Fruit fly (Drosophila melanogaster) whole organism, adult: Measurements from ENCODE around the gene CG31538.

Source experiments
- CG12768 ChIP-seq: fragments of 200-800 bp; sonication (Bioruptor generic); optimal IDR thresholded peaks from 2 replicates; lab custom pipeline; 2017; ENCODE audit warnings: missing biosample characterization, missing genetic modification characterization, mild to moderate bottlenecking, moderate library complexity, missing genetic modification reagents
- CG7045 ChIP-seq: fragments of 200-800 bp; sonication (Bioruptor generic); optimal IDR thresholded peaks from 2 replicates; lab custom pipeline; 2017; ENCODE audit warnings: missing biosample characterization, mild to moderate bottlenecking, missing genetic modification characterization
- Clk ChIP-seq: fragments of 200-800 bp; sonication (Bioruptor generic); optimal IDR thresholded peaks from 2 replicates; lab custom pipeline; 2017; ENCODE audit warnings: missing biosample characterization, missing genetic modification characterization
- Crg-1 ChIP-seq: fragments of 200-800 bp; sonication (Bioruptor generic); optimal IDR thresholded peaks from 2 replicates; lab custom pipeline; 2016; ENCODE audit warnings: missing biosample characterization, missing genetic modification characterization
- bab1 ChIP-seq: fragments of 200-800 bp; sonication (Bioruptor generic); optimal IDR thresholded peaks from 3 replicates; lab custom pipeline; 2019; ENCODE audit warnings: missing biosample characterization, mild to moderate bottlenecking, missing genetic modification characterization, moderate library complexity
- cnc ChIP-seq, 2 experiments: fragments of >200 bp; optimal IDR thresholded peaks; 2 replicates each; lab custom pipeline; 2017
- ovo ChIP-seq: fragments of 200-800 bp; sonication (Bioruptor generic); optimal IDR thresholded peaks from 2 replicates; lab custom pipeline; 2016; ENCODE audit warnings: missing biosample characterization, missing genetic modification characterization
- pad ChIP-seq: fragments of 200-800 bp; sonication (Bioruptor generic); optimal IDR thresholded peaks from 3 replicates; lab custom pipeline; 2017; ENCODE audit warnings: missing biosample characterization, missing genetic modification characterization, mild to moderate bottlenecking, moderate library complexity, missing genetic modification reagents
- tj ChIP-seq: fragments of 200-800 bp; sonication (Bioruptor generic); optimal IDR thresholded peaks from 3 replicates; lab custom pipeline; 2017; ENCODE audit warnings: missing biosample characterization, mild to moderate bottlenecking, missing genetic modification characterization, moderate library complexity
- toe ChIP-seq: fragments of 200-800 bp; sonication (Bioruptor generic); optimal IDR thresholded peaks from 2 replicates; lab custom pipeline; 2016; ENCODE audit warnings: missing biosample characterization, missing genetic modification characterization

DNA sequence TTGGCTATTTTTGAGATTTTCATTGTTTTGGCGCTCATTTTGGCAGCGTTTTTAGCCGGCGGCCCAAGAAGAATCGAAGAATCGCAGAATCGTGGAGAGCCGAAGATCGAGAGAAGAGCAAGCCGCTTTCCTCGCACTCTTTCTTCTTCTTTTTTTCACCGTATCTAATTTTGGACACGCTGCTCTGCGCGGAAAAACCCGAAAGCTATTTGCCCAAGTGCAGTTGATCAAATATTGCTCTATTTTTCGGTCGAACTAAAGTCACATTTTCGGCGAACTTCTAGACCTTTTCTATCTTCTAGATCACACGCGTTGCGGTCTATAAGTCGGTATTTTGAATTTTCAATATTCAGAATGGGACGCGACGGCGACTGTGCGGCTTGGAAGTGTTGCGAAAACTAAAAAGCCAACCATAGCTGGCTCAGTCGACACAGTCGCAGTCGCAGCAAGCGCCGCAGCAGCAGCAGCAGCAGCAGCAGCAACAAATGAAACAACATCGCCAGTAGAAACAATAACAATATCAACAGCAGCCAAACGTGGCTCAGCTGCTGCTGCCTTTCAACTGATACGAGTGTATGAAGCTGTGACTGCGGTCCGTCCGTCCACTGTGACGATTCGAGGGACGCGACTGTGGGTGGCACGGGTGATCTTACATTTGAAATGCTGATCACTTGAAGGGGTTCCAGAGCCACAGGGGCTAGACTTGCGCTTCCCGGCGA lies 9.4 kb upstream of the CG31538 start:
- no peak for TF ChIP-seq CG12768 (GFP tag; lab: Kevin White, UChicago)
- TF ChIP-seq pad (GFP tag; lab: Kevin White, UChicago), result no peak
- TF ChIP-seq Crg-1 (GFP tag; lab: Kevin White, UChicago), result no peak
- TF ChIP-seq Clk (GFP tag; lab: Kevin White, UChicago), result no peak
- TF ChIP-seq toe, result no peak
- TF ChIP-seq tj (GFP tag; lab: Kevin White, UChicago), result no peak
- no peak for TF ChIP-seq ovo (GFP tag; lab: Kevin White, UChicago)
- no peak for TF ChIP-seq CG7045 (GFP tag; lab: Kevin White, UChicago)
- no peak for TF ChIP-seq cnc (optimal IDR thresholded peaks at IDR 0.05; lab: Kevin White, UChicago)
- no peak for TF ChIP-seq bab1 (GFP tag; lab: Kevin White, UChicago)
